Fruit fly (Drosophila melanogaster) whole organism, embryonic: ENCODE measurements around the gene Trs20.

Experiments
- B-H1 ChIP-seq: fragments of 200-800 bp; sonication (Bioruptor generic); IDR thresholded peaks from 3 replicates; pipeline ENCODE4 v1.3.6; 2022; ENCODE audit warnings: missing biosample characterization, missing genetic modification characterization
- B-H2 ChIP-seq: fragments of 200-800 bp; sonication (Bioruptor generic); optimal IDR thresholded peaks from 2 replicates; lab custom pipeline; 2018; ENCODE audit warnings: missing biosample characterization, mild to moderate bottlenecking, missing genetic modification characterization
- CG10274 ChIP-seq: fragments of 200-800 bp; sonication (Bioruptor generic); optimal IDR thresholded peaks from 3 replicates; lab custom pipeline; 2017; ENCODE audit warnings: missing biosample characterization, mild to moderate bottlenecking, missing genetic modification characterization
- CG11093 ChIP-seq: fragments of 200-800 bp; sonication (Bioruptor generic); IDR thresholded peaks from 3 replicates; pipeline ENCODE4 v1.3.6; 2022; ENCODE audit warnings: missing biosample characterization, missing genetic modification characterization
- CG11247 ChIP-seq: fragments of 200-800 bp; sonication (Bioruptor generic); IDR thresholded peaks from 2 replicates; pipeline ENCODE4 v1.3.6; 2022; ENCODE audit warnings: missing biosample characterization, missing genetic modification characterization
- CG14710 ChIP-seq: fragments of 200-800 bp; sonication (Bioruptor generic); optimal IDR thresholded peaks from 3 replicates; lab custom pipeline; 2019; ENCODE audit warnings: missing biosample characterization, mild to moderate bottlenecking, missing genetic modification characterization, moderate library complexity
- CG15269 ChIP-seq: fragments of 200-800 bp; sonication (Bioruptor generic); optimal IDR thresholded peaks from 2 replicates; lab custom pipeline; 2018; ENCODE audit warnings: missing biosample characterization, mild to moderate bottlenecking, missing genetic modification characterization, moderate library complexity
- CG1529 ChIP-seq: fragments of 200-800 bp; sonication (Bioruptor generic); optimal IDR thresholded peaks from 3 replicates; lab custom pipeline; 2018; ENCODE audit warnings: missing biosample characterization, missing genetic modification characterization
- CG17829 ChIP-seq: fragments of 200-800 bp; optimal IDR thresholded peaks from 2 replicates; lab custom pipeline; 2019; ENCODE audit warnings: missing biosample characterization, mild to moderate bottlenecking, missing genetic modification characterization, moderate library complexity
- CG2889 ChIP-seq: fragments of 200-800 bp; sonication (Bioruptor generic); IDR thresholded peaks from 3 replicates; pipeline ENCODE4 v1.3.6; 2022; ENCODE audit warnings: missing biosample characterization, missing genetic modification characterization
- CG30403 ChIP-seq: fragments of 200-800 bp; sonication (Bioruptor generic); optimal IDR thresholded peaks from 3 replicates; lab custom pipeline; 2016; ENCODE audit warnings: missing biosample characterization, missing genetic modification characterization
- CG31365 ChIP-seq: fragments of 200-800 bp; sonication (Bioruptor generic); optimal IDR thresholded peaks from 2 replicates; lab custom pipeline; 2018; ENCODE audit warnings: missing biosample characterization, mild to moderate bottlenecking, missing genetic modification characterization
- CG32532 ChIP-seq: fragments of 200-800 bp; sonication (Bioruptor generic); IDR thresholded peaks from 2 replicates; pipeline ENCODE4 v1.3.6; 2022; ENCODE audit warnings: missing biosample characterization, missing genetic modification characterization
- CG34376 ChIP-seq: fragments of 200-800 bp; sonication (Bioruptor generic); optimal IDR thresholded peaks from 2 replicates; lab custom pipeline; 2018; ENCODE audit warnings: missing biosample characterization, mild to moderate bottlenecking, missing genetic modification characterization
- CG3838 ChIP-seq: fragments of 200-800 bp; sonication (Bioruptor generic); optimal IDR thresholded peaks from 3 replicates; lab custom pipeline; 2016; ENCODE audit warnings: missing biosample characterization, missing genetic modification characterization
- CG4360 ChIP-seq: fragments of 200-800 bp; sonication (Bioruptor generic); IDR thresholded peaks from 2 replicates; pipeline ENCODE4 v1.3.6; 2022; ENCODE audit warnings: missing biosample characterization, missing genetic modification characterization
- CG4707 ChIP-seq: fragments of 200-800 bp; sonication (Bioruptor generic); optimal IDR thresholded peaks from 2 replicates; lab custom pipeline; 2018; ENCODE audit warnings: missing biosample characterization, mild to moderate bottlenecking, missing genetic modification characterization, moderate library complexity
- CG5953 ChIP-seq: fragments of 200-800 bp; sonication (Bioruptor generic); IDR thresholded peaks from 2 replicates; pipeline ENCODE4 v1.3.6; 2022; ENCODE audit warnings: missing biosample characterization, missing genetic modification characterization
- CG7963 ChIP-seq: fragments of 200-800 bp; sonication (Bioruptor generic); IDR thresholded peaks from 3 replicates; pipeline ENCODE4 v1.3.6; 2022; ENCODE audit warnings: missing biosample characterization, missing genetic modification characterization; ENCODE audit not compliant: partially characterized antibody
- CG9437 ChIP-seq: fragments of 200-800 bp; sonication (Bioruptor generic); optimal IDR thresholded peaks from 2 replicates; lab custom pipeline; 2018; ENCODE audit warnings: missing biosample characterization, mild to moderate bottlenecking, missing genetic modification characterization
- H15 ChIP-seq: fragments of 200-800 bp; sonication (Bioruptor generic); IDR thresholded peaks from 3 replicates; pipeline ENCODE4 v1.3.6; 2022; ENCODE audit warnings: missing biosample characterization, missing genetic modification characterization
- Jarid2 ChIP-seq: fragments of 200-800 bp; sonication (Bioruptor generic); optimal IDR thresholded peaks from 3 replicates; lab custom pipeline; 2017; ENCODE audit warnings: mild to moderate bottlenecking, missing biosample characterization, missing genetic modification reagents, missing genetic modification characterization
- NC2α ChIP-seq: fragments of 200-800 bp; sonication (Bioruptor generic); optimal IDR thresholded peaks from 2 replicates; lab custom pipeline; 2016; ENCODE audit warnings: missing biosample characterization, missing genetic modification characterization
- Oaz ChIP-seq: fragments of 200-800 bp; sonication (Bioruptor generic); IDR thresholded peaks from 2 replicates; pipeline ENCODE4 v1.3.6; 2022; ENCODE audit warnings: missing biosample characterization, missing genetic modification characterization
- Ptx1 ChIP-seq: fragments of 200-800 bp; sonication (Bioruptor generic); IDR thresholded peaks from 2 replicates; pipeline ENCODE4 v1.3.6; 2022; ENCODE audit warnings: missing biosample characterization, missing genetic modification characterization
- Taf1 ChIP-seq: fragments of 200-800 bp; sonication (Bioruptor generic); IDR thresholded peaks from 2 replicates; pipeline ENCODE4 v1.3.6; 2022; ENCODE audit warnings: missing biosample characterization, missing genetic modification characterization
- YL-1 ChIP-seq: fragments of 200-800 bp; sonication (Bioruptor generic); optimal IDR thresholded peaks from 3 replicates; lab custom pipeline; 2017; ENCODE audit warnings: missing biosample characterization, mild to moderate bottlenecking, missing genetic modification characterization
- abd-A ChIP-seq: fragments of 200-800 bp; sonication (Bioruptor generic); optimal IDR thresholded peaks from 3 replicates; lab custom pipeline; 2019; ENCODE audit warnings: missing biosample characterization, mild to moderate bottlenecking, missing genetic modification characterization, moderate library complexity
- ash1 ChIP-seq: fragments of 200-800 bp; sonication (Bioruptor generic); optimal IDR thresholded peaks from 2 replicates; lab custom pipeline; 2018; ENCODE audit warnings: missing biosample characterization, mild to moderate bottlenecking, missing genetic modification characterization
- bsh ChIP-seq, 2 experiments: fragments of 200-800 bp; sonication (Bioruptor generic); optimal IDR thresholded peaks; 2 replicates each; lab custom pipeline; 2017 to 2018; ENCODE audit warnings: mild to moderate bottlenecking in 2 of 2, missing biosample characterization in 2 of 2, missing genetic modification characterization in 2 of 2, moderate library complexity in 1 of 2
- cad ChIP-seq: fragments of >200 bp; optimal IDR thresholded peaks from 2 replicates; lab custom pipeline; 2017; ENCODE audit warnings: missing biosample characterization, missing genetic modification characterization
- dmrt11E ChIP-seq: fragments of 200-800 bp; sonication (Bioruptor generic); optimal IDR thresholded peaks from 3 replicates; lab custom pipeline; 2018; ENCODE audit warnings: missing biosample characterization, mild to moderate bottlenecking, missing genetic modification characterization, moderate library complexity
- dmrt99B ChIP-seq: fragments of 200-800 bp; sonication (Bioruptor generic); optimal IDR thresholded peaks from 2 replicates; lab custom pipeline; 2018; ENCODE audit warnings: missing biosample characterization, mild to moderate bottlenecking, missing genetic modification characterization, moderate library complexity
- emc ChIP-seq: fragments of 200-800 bp; sonication (Bioruptor generic); optimal IDR thresholded peaks from 2 replicates; lab custom pipeline; 2016; ENCODE audit warnings: missing biosample characterization, missing genetic modification characterization
- ems ChIP-seq: fragments of 200-800 bp; sonication (Bioruptor generic); optimal IDR thresholded peaks from 3 replicates; lab custom pipeline; 2016; ENCODE audit warnings: missing biosample characterization, missing genetic modification characterization
- esg ChIP-seq: fragments of 200-800 bp; sonication (Bioruptor generic); conservative IDR thresholded peaks from 2 replicates; pipeline ENCODE4 v1.3.6; 2022; ENCODE audit warnings: missing biosample characterization, missing genetic modification characterization
- exex ChIP-seq: fragments of 200-800 bp; sonication (Bioruptor generic); optimal IDR thresholded peaks from 4 replicates; lab custom pipeline; 2018; ENCODE audit warnings: missing biosample characterization, mild to moderate bottlenecking, missing genetic modification characterization, moderate library complexity
- gce ChIP-seq: fragments of 200-800 bp; sonication (Bioruptor generic); IDR thresholded peaks from 3 replicates; pipeline ENCODE4 v1.3.6; 2022; ENCODE audit warnings: missing biosample characterization, missing genetic modification characterization
- grn ChIP-seq: fragments of 200-800 bp; sonication (Bioruptor generic); optimal IDR thresholded peaks from 3 replicates; lab custom pipeline; 2017; ENCODE audit warnings: missing biosample characterization, missing genetic modification characterization
- insv ChIP-seq, 2 experiments: fragments of 200-800 bp; sonication (Bioruptor generic); optimal IDR thresholded peaks; 3 replicates each; lab custom pipeline; 2016 to 2018; ENCODE audit warnings: missing biosample characterization in 2 of 2, missing genetic modification characterization in 2 of 2
- luna ChIP-seq: fragments of 200-800 bp; sonication (Bioruptor generic); optimal IDR thresholded peaks from 2 replicates; lab custom pipeline; 2016; ENCODE audit warnings: missing biosample characterization, missing genetic modification characterization
- mirr ChIP-seq: fragments of 200-800 bp; sonication (Bioruptor generic); optimal IDR thresholded peaks from 3 replicates; lab custom pipeline; 2018; ENCODE audit warnings: missing biosample characterization, mild to moderate bottlenecking, missing genetic modification characterization
- nau ChIP-seq: fragments of 200-800 bp; sonication (Bioruptor generic); optimal IDR thresholded peaks from 3 replicates; lab custom pipeline; 2017; ENCODE audit warnings: missing biosample characterization, mild to moderate bottlenecking, missing genetic modification characterization, missing genetic modification reagents
- odd ChIP-seq: fragments of 200-800 bp; sonication (Bioruptor generic); optimal IDR thresholded peaks from 2 replicates; lab custom pipeline; 2017; ENCODE audit warnings: missing biosample characterization, mild to moderate bottlenecking, missing genetic modification characterization
- pan ChIP-seq, 4 experiments: fragments of >200 bp in 3 of 4; fragments of 200-800 bp in 1 of 4; sonication (Bioruptor generic) in 1 of 4; optimal IDR thresholded peaks in 3 of 4; IDR thresholded peaks in 1 of 4; 2 replicates each; pipeline versions ENCODE4 v1.3.6 to Lab custom; 2017 to 2022; ENCODE audit warnings: missing biosample characterization in 2 of 4, missing genetic modification characterization in 2 of 4, mixed read lengths in 1 of 4
- pb ChIP-seq: fragments of 200-800 bp; sonication (Bioruptor generic); optimal IDR thresholded peaks from 3 replicates; lab custom pipeline; 2016; ENCODE audit warnings: missing biosample characterization, missing genetic modification characterization
- tll ChIP-seq, 2 experiments: fragments of 200-800 bp in 1 of 2; fragments of >200 bp in 1 of 2; sonication (Bioruptor generic) in 1 of 2; optimal IDR thresholded peaks; 2 replicates each; lab custom pipeline; 2017 to 2019; ENCODE audit warnings: missing biosample characterization in 2 of 2, missing genetic modification characterization in 2 of 2, mild to moderate bottlenecking in 1 of 2, moderate library complexity in 1 of 2
- toy ChIP-seq: fragments of 200-800 bp; sonication (Bioruptor generic); IDR thresholded peaks from 2 replicates; pipeline ENCODE4 v1.3.6; 2022; ENCODE audit warnings: missing biosample characterization, missing genetic modification characterization
- wek ChIP-seq: fragments of 200-800 bp; sonication (Bioruptor generic); optimal IDR thresholded peaks from 3 replicates; lab custom pipeline; 2018; ENCODE audit warnings: missing biosample characterization, mild to moderate bottlenecking, missing genetic modification characterization, moderate library complexity

Trs20 gene

dm6 chr3L:16128481-16128972, 2.9 kb downstream of the Trs20 start, which contains the start of gene Pgm1 (continued):
- TF ChIP-seq dmrt99B (tag; lab: Kevin White, UChicago) (no peak), dmrt11E (tag; lab: Kevin White, UChicago) (peak; percentile 69), B-H1 (peak; percentile 66), CG7963 (GFP tag; lab: Robert Waterston, UW) (no peak), CG15269 (no peak), CG3838 (GFP tag; lab: Kevin White, UChicago) (peak; percentile 55), CG9437 (peak; percentile 41), CG14710 (tag; lab: Kevin White, UChicago) (peak; percentile 45), NC2α (peak; percentile 79), CG1529 (GFP tag; lab: Kevin White, UChicago) (peak; percentile 65), exex (peak; percentile 97), nau (no peak), CG30403 (GFP tag; lab: Kevin White, UChicago) (peak; percentile 85), tll (GFP tag; optimal IDR thresholded peaks at IDR 0.05; lab: Kevin White, UChicago) (peak in 1 of 2 experiments; percentile 74), B-H2 (peak; percentile 71), cad (GFP tag; lab: Kevin White, UChicago) (no peak), Ptx1 (GFP tag; lab: Robert Waterston, UW) (peak; percentile 82), YL-1 (peak; percentile 61), CG5953 (GFP tag; lab: Robert Waterston, UW) (peak; percentile 60; the same call in 1 of the 2 replicates), CG11247 (GFP tag; lab: Robert Waterston, UW) (peak; percentile 47), Oaz (GFP tag; lab: Robert Waterston, UW) (peak; percentile 66; the same call in 1 of the 2 replicates), grn (GFP tag; lab: Kevin White, UChicago) (peak; percentile 96), CG10274 (GFP tag; lab: Kevin White, UChicago) (peak; percentile 100), ash1 (GFP tag; lab: Kevin White, UChicago) (peak; percentile 11), bsh (GFP tag; optimal IDR thresholded peaks at IDR 0.05; lab: Kevin White, UChicago) (peak in 1 of 2 experiments; percentile 81), Jarid2 (GFP tag; lab: Kevin White, UChicago) (no peak), luna (GFP tag; lab: Kevin White, UChicago) (peak; percentile 89), CG34376 (GFP tag; lab: Kevin White, UChicago) (peak; percentile 98), emc (peak; percentile 61), pan (optimal IDR thresholded peaks at IDR 0.05; lab: Kevin White, UChicago) (no peak), pan (GFP tag; optimal IDR thresholded peaks at IDR 0.05 in 1 of 2, IDR thresholded peaks at IDR 0.05 in 1 of 2) (peak in 1 of 2 experiments; percentile 85), mirr (peak; percentile 97), insv (GFP tag; optimal IDR thresholded peaks at IDR 0.05; lab: Kevin White, UChicago) (peak in 1 of 2 experiments; percentile 35), toy (GFP tag; lab: Robert Waterston, UW) (0 out of 2 replicates have a peak, but pooled peaks have one; percentile 36), CG31365 (tag; lab: Kevin White, UChicago) (peak; percentile 72), CG32532 (peak; percentile 77), CG17829 (tag; lab: Kevin White, UChicago) (peak; percentile 80), CG4707 (GFP tag; lab: Kevin White, UChicago) (peak; percentile 55), gce (peak; percentile 77; the same call in 2 of the 3 replicates), CG11093 (peak; percentile 36; the same call in 2 of the 3 replicates), ems (peak; percentile 92), pb (peak; percentile 93), CG4360 (GFP tag; lab: Robert Waterston, UW) (no peak), H15 (GFP tag; lab: Robert Waterston, UW) (peak; percentile 48; the same call in 1 of the 3 replicates), wek (GFP tag; lab: Kevin White, UChicago) (peak; percentile 73), esg (GFP tag; lab: Robert Waterston, UW) (peak; percentile 78), CG2889 (peak; percentile 69; the same call in 2 of the 3 replicates), odd (GFP tag; lab: Kevin White, UChicago) (no peak), abd-A (no peak), Taf1 (GFP tag; lab: Robert Waterston, UW) (peak; percentile 37; the same call in 1 of the 2 replicates)
